Worm (Caenorhabditis elegans) whole organism, L4 larva: ENCODE results near the gene hda-1.

ENCODE experiments used
- ceh-28 ChIP-seq: fragments of 150-350 bp; optimal IDR thresholded peaks from 2 replicates; lab custom pipeline; 2014; ENCODE audit warnings: missing biosample characterization, missing genetic modification reagents, missing genetic modification characterization
- ces-1 ChIP-seq: fragments of 150-350 bp; sonication (generic microtip); optimal IDR thresholded peaks from 4 replicates; lab custom pipeline; 2014; ENCODE audit warnings: missing biosample characterization, missing genetic modification reagents, missing genetic modification characterization
- lin-15B ChIP-seq: fragments of 150-350 bp; sonication (generic microtip); optimal IDR thresholded peaks from 3 replicates; lab custom pipeline; 2014; ENCODE audit warnings: missing biosample characterization, missing genetic modification characterization
- lsy-2 ChIP-seq, 2 experiments: fragments of 150-350 bp in 1 of 2; sonication (generic microtip) in 1 of 2; optimal IDR thresholded peaks; 2 replicates each; lab custom pipeline; 2014 to 2017; ENCODE audit warnings: missing biosample characterization in 2 of 2, missing genetic modification characterization in 2 of 2
- zag-1 ChIP-seq: fragments of 150-350 bp; optimal IDR thresholded peaks from 2 replicates; lab custom pipeline; 2014; ENCODE audit warnings: missing biosample characterization, missing genetic modification characterization
- zip-2 ChIP-seq: fragments of 150-350 bp; optimal IDR thresholded peaks from 2 replicates; lab custom pipeline; 2014; ENCODE audit warnings: missing biosample characterization, missing genetic modification characterization

DNA sequence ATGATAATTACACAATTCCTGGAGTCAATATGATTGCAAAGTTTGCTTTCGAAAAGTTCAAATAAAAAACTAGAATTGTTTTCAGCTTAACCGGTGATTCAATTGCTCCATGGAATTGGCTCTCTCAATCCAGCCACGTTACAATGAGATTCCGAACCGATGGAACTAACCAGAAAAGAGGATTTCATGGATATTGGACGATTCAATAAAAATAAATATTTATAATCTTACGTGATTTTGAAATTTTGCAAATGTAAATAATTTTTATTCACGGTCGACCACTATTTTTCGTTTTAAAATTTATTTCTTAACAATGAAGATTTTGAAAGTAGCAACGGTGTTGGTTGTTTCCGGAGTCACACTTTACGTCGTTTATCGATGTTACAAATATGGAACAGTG, 43.2 kb upstream of the hda-1 start, which contains the start of gene R02D5.10:
- TF ChIP-seq lin-15B (tag; lab: Kevin White, UChicago) (no peak), zag-1 (tag; lab: Kevin White, UChicago) (no peak), ces-1 (GFP tag; lab: Kevin White, UChicago) (no peak), lsy-2 (tag; optimal IDR thresholded peaks at IDR 0.05; lab: Kevin White, UChicago) (no peak), ceh-28 (tag; lab: Kevin White, UChicago) (no peak), zip-2 (tag; lab: Kevin White, UChicago) (no peak)
